Fruit fly (Drosophila melanogaster): Measurements from ENCODE around the gene KrT95D.

dm6 chr3R:24058041-24058440 is 26.4 kb upstream of the KrT95D start, which contains the start of gene SMC1:
- no peak for TF ChIP-seq CG9139 (GFP tag; optimal IDR thresholded peaks at IDR 0.05)
- TF ChIP-seq Sox14 (GFP tag; optimal IDR thresholded peaks at IDR 0.05), result peak; percentile 94
- TF ChIP-seq lz (GFP tag; optimal IDR thresholded peaks at IDR 0.05), result peak; percentile 40
- no peak for TF ChIP-seq Met (GFP tag; optimal IDR thresholded peaks at IDR 0.05)
- TF ChIP-seq CG6854 (GFP tag; optimal IDR thresholded peaks at IDR 0.05), result no peak
- TF ChIP-seq topi (GFP tag; optimal IDR thresholded peaks at IDR 0.05), result no peak
- TF ChIP-seq CG1621 (tag; optimal IDR thresholded peaks at IDR 0.05), result no peak
- no peak for TF ChIP-seq eg (GFP tag; IDR thresholded peaks at IDR 0.05)

All from whole organism, prepupa.